Worm (Caenorhabditis elegans) whole organism, L4/young adult: ENCODE results near the gene ptr-18.

Source experiments
- dao-5 ChIP-seq: sonication (generic microtip); optimal IDR thresholded peaks from 2 replicates; lab custom pipeline; 2016; ENCODE audit warnings: missing genotype, missing genetic modification characterization, moderate library complexity, missing compliant biosample characterization
- him-1 ChIP-seq: sonication (generic microtip); optimal IDR thresholded peaks from 2 replicates; lab custom pipeline; 2016; ENCODE audit warnings: missing genotype, missing genetic modification reagents, missing genetic modification characterization, missing compliant biosample characterization

ce11 chrII:13022555-13022954, 57.2 kb downstream of the ptr-18 start:
- TF ChIP-seq him-1 (no peak), dao-5 (tag; lab: Kevin White, UChicago) (no peak)
